Worm (Caenorhabditis elegans) whole organism, L1 larva: ENCODE results near the gene W04B5.3.

Experiments
- C34B4.2 ChIP-seq: sonication (generic microtip); optimal IDR thresholded peaks from 2 replicates; lab custom pipeline; 2017; ENCODE audit warnings: mild to moderate bottlenecking, missing genetic modification characterization, missing compliant biosample characterization
- aly-2 ChIP-seq: fragments of 150-350 bp; optimal IDR thresholded peaks from 2 replicates; lab custom pipeline; 2014; ENCODE audit warnings: missing biosample characterization, missing genetic modification characterization
- ama-1 ChIP-seq: fragments of 150-350 bp; optimal IDR thresholded peaks from 2 replicates; lab custom pipeline; 2014
- blmp-1 ChIP-seq: fragments of 150-350 bp; optimal IDR thresholded peaks from 2 replicates; lab custom pipeline; 2014; ENCODE audit warnings: missing biosample characterization, missing genetic modification characterization
- ceh-8 ChIP-seq: fragments of 200-800 bp; sonication (Bioruptor generic); optimal IDR thresholded peaks from 2 replicates; lab custom pipeline; 2018; ENCODE audit warnings: mild to moderate bottlenecking, missing genetic modification characterization, moderate library complexity, missing compliant biosample characterization
- ceh-90 ChIP-seq: sonication (generic microtip); optimal IDR thresholded peaks from 2 replicates; lab custom pipeline; 2016; ENCODE audit warnings: missing genetic modification characterization, missing compliant biosample characterization
- ces-1 ChIP-seq: fragments of 150-350 bp; optimal IDR thresholded peaks from 2 replicates; lab custom pipeline; 2014; ENCODE audit warnings: missing biosample characterization, missing genetic modification reagents, missing genetic modification characterization
- dsc-1 ChIP-seq: sonication (generic microtip); optimal IDR thresholded peaks from 2 replicates; lab custom pipeline; 2016; ENCODE audit warnings: mild to moderate bottlenecking, missing genetic modification characterization, missing compliant biosample characterization
- egl-13 ChIP-seq: sonication (generic microtip); optimal IDR thresholded peaks from 2 replicates; lab custom pipeline; 2016; ENCODE audit warnings: missing genotype, missing genetic modification reagents, missing genetic modification characterization, missing compliant biosample characterization
- ets-5 ChIP-seq: fragments of 200-800 bp; sonication (Bioruptor generic); IDR thresholded peaks from 2 replicates; pipeline ENCODE4 v1.3.6; 2022; ENCODE audit warnings: missing genetic modification characterization, missing compliant biosample characterization
- fkh-4 ChIP-seq: sonication (generic microtip); optimal IDR thresholded peaks from 2 replicates; lab custom pipeline; 2016; ENCODE audit warnings: missing compliant biosample characterization, missing genetic modification characterization, borderline replicate concordance
- grh-1 ChIP-seq: fragments of 200-800 bp; sonication (Bioruptor generic); IDR thresholded peaks from 2 replicates; pipeline ENCODE4 v1.3.6; 2022; ENCODE audit warnings: missing genetic modification reagents, missing genetic modification characterization, missing compliant biosample characterization
- hlh-17 ChIP-seq: fragments of 200-800 bp; sonication (Bioruptor generic); optimal IDR thresholded peaks from 2 replicates; lab custom pipeline; 2018; ENCODE audit warnings: missing genetic modification characterization, mild to moderate bottlenecking, missing compliant biosample characterization, moderate library complexity, borderline replicate concordance
- hlh-4 ChIP-seq: sonication (generic microtip); optimal IDR thresholded peaks from 2 replicates; lab custom pipeline; 2016; ENCODE audit warnings: mild to moderate bottlenecking, missing genetic modification characterization, missing compliant biosample characterization
- irx-1 ChIP-seq: sonication (generic microtip); optimal IDR thresholded peaks from 2 replicates; lab custom pipeline; 2016; ENCODE audit warnings: missing genetic modification characterization, missing compliant biosample characterization
- jun-1 ChIP-seq: fragments of 150-350 bp; optimal IDR thresholded peaks from 2 replicates; lab custom pipeline; 2014; ENCODE audit warnings: missing biosample characterization, missing genetic modification reagents, missing genetic modification characterization
- lin-13 ChIP-seq: fragments of 150-350 bp; optimal IDR thresholded peaks from 2 replicates; lab custom pipeline; 2014; ENCODE audit warnings: missing biosample characterization, missing genetic modification reagents, missing genetic modification characterization
- lin-14 ChIP-seq: fragments of 200-800 bp; sonication (Bioruptor generic); optimal IDR thresholded peaks from 2 replicates; lab custom pipeline; 2018; ENCODE audit warnings: mild to moderate bottlenecking, missing genetic modification characterization, moderate library complexity, missing compliant biosample characterization
- lin-35 ChIP-seq, 2 experiments: fragments of 150-350 bp; optimal IDR thresholded peaks; 2 replicates each; lab custom pipeline; 2014; ENCODE audit warnings: missing biosample characterization in 2 of 2, missing genetic modification characterization in 2 of 2, missing genetic modification reagents in 2 of 2
- lin-39 ChIP-seq: fragments of 150-350 bp; optimal IDR thresholded peaks from 2 replicates; lab custom pipeline; 2014; ENCODE audit warnings: missing biosample characterization, missing genetic modification reagents, missing genetic modification characterization
- lir-3 ChIP-seq: sonication (generic microtip); optimal IDR thresholded peaks from 2 replicates; lab custom pipeline; 2016; ENCODE audit warnings: mild to moderate bottlenecking, missing genetic modification characterization, moderate library complexity, missing compliant biosample characterization; ENCODE audit not compliant: poor library complexity
- lsy-2 ChIP-seq, 2 experiments: fragments of 150-350 bp; optimal IDR thresholded peaks; 2 replicates each; lab custom pipeline; 2014; ENCODE audit warnings: missing biosample characterization in 2 of 2, missing genetic modification characterization in 2 of 2
- mab-9 ChIP-seq: fragments of 200-800 bp; sonication (Bioruptor generic); IDR thresholded peaks from 2 replicates; pipeline ENCODE4 v1.3.6; 2022; ENCODE audit warnings: missing genetic modification reagents, missing genetic modification characterization, missing compliant biosample characterization
- mdl-1 ChIP-seq, 2 experiments: fragments of 150-350 bp; optimal IDR thresholded peaks; 2 replicates each; lab custom pipeline; 2014 to 2017; ENCODE audit warnings: missing biosample characterization in 2 of 2, missing genetic modification characterization in 2 of 2, inconsistent platforms in 1 of 2
- nhr-19 ChIP-seq: fragments of 200-800 bp; sonication (Bioruptor generic); conservative IDR thresholded peaks from 2 replicates; pipeline ENCODE4 v1.3.6; 2022; ENCODE audit warnings: missing genetic modification characterization, missing compliant biosample characterization
- nhr-90 ChIP-seq: sonication (generic microtip); optimal IDR thresholded peaks from 2 replicates; lab custom pipeline; 2016; ENCODE audit warnings: mild to moderate bottlenecking, missing genetic modification characterization, missing compliant biosample characterization; ENCODE audit not compliant: poor library complexity
- pax-3 ChIP-seq: fragments of 200-800 bp; sonication (Bioruptor generic); optimal IDR thresholded peaks from 2 replicates; lab custom pipeline; 2018; ENCODE audit warnings: mild to moderate bottlenecking, missing genetic modification characterization, moderate library complexity, missing compliant biosample characterization
- rnt-1 ChIP-seq: sonication (generic microtip); optimal IDR thresholded peaks from 2 replicates; lab custom pipeline; 2016; ENCODE audit warnings: mild to moderate bottlenecking, missing genetic modification characterization, moderate library complexity, missing compliant biosample characterization
- skn-1 ChIP-seq: fragments of 150-350 bp; optimal IDR thresholded peaks from 2 replicates; lab custom pipeline; 2014; ENCODE audit warnings: missing biosample characterization, missing genetic modification characterization
- sup-37 ChIP-seq: fragments of 200-800 bp; sonication (Bioruptor generic); optimal IDR thresholded peaks from 2 replicates; lab custom pipeline; 2018; ENCODE audit warnings: mild to moderate bottlenecking, missing genetic modification characterization, missing compliant biosample characterization
- swsn-7 ChIP-seq: sonication (generic microtip); optimal IDR thresholded peaks from 2 replicates; lab custom pipeline; 2016; ENCODE audit warnings: missing genetic modification characterization, missing compliant biosample characterization
- tbx-2 ChIP-seq: sonication (generic microtip); optimal IDR thresholded peaks from 2 replicates; lab custom pipeline; 2016; ENCODE audit warnings: missing genetic modification characterization, missing compliant biosample characterization
- tlp-1 ChIP-seq: fragments of 150-350 bp; optimal IDR thresholded peaks from 2 replicates; lab custom pipeline; 2014; ENCODE audit warnings: missing biosample characterization, missing genetic modification characterization
- unc-86 ChIP-seq: sonication (generic microtip); optimal IDR thresholded peaks from 2 replicates; lab custom pipeline; 2016; ENCODE audit warnings: missing genetic modification characterization, missing compliant biosample characterization
- unc-98 ChIP-seq: fragments of 200-800 bp; sonication (Bioruptor generic); IDR thresholded peaks from 2 replicates; pipeline ENCODE4 v1.3.6; 2022; ENCODE audit warnings: missing genetic modification characterization, missing compliant biosample characterization
- xbp-1 ChIP-seq: sonication (generic microtip); optimal IDR thresholded peaks from 2 replicates; lab custom pipeline; 2016; ENCODE audit warnings: missing genetic modification characterization, missing compliant biosample characterization
- zag-1 ChIP-seq: fragments of 150-350 bp; optimal IDR thresholded peaks from 2 replicates; lab custom pipeline; 2014; ENCODE audit warnings: missing biosample characterization, missing genetic modification characterization

Gene W04B5.3

DNA sequence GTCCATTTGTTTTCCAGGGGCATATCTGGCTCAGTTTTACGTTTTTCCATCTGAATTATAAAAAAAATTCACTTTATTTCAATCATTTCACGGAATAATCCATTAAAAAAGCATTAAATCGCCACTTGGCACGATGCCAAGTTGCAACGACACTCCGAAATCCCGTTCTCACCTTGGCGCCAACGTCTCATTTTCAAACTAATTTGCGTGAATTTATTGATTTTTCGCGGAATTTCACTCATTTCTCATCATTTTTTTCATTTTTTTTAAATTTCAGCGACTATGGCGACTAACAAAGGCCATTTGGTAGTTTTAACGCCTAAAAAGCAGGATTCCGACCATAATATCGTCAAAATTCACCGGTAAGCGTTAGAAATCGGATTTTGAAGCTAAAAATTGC is 42.4 kb upstream of the W04B5.3 start, which contains the start of gene H14E04.2 (continued):
- TF ChIP-seq jun-1 = peak; percentile 72
- TF ChIP-seq hlh-17 (GFP tag; lab: Kevin White, UChicago) = no peak
- TF ChIP-seq lin-13 (GFP tag; lab: Kevin White, UChicago) = peak; percentile 80
- TF ChIP-seq nhr-90 = peak; percentile 73
- peak; percentile 85 for TF ChIP-seq lin-14 (GFP tag; lab: Kevin White, UChicago)
- peak; percentile 84 to 92 for TF ChIP-seq lsy-2 (tag; optimal IDR thresholded peaks at IDR 0.05; lab: Kevin White, UChicago)
- TF ChIP-seq grh-1 (GFP tag; lab: Robert Waterston, UW) = peak; percentile 77
- peak; percentile 63 for TF ChIP-seq irx-1 (tag; lab: Kevin White, UChicago)
- TF ChIP-seq skn-1 (tag; lab: Kevin White, UChicago) = peak; percentile 58
- TF ChIP-seq unc-86 = peak; percentile 62
- TF ChIP-seq nhr-19 (GFP tag; lab: Robert Waterston, UW) = peak; percentile 78
- peak; percentile 81 for TF ChIP-seq swsn-7 (tag; lab: Kevin White, UChicago)
- TF ChIP-seq xbp-1 (tag; lab: Kevin White, UChicago) = peak; percentile 87
- peak; percentile 32; the same call in 1 of the 2 replicates for TF ChIP-seq unc-98 (GFP tag; lab: Robert Waterston, UW)
- peak; percentile 65 for TF ChIP-seq egl-13 (tag; lab: Kevin White, UChicago)
- no peak for TF ChIP-seq ets-5 (GFP tag; lab: Robert Waterston, UW)
- TF ChIP-seq rnt-1 (tag; lab: Kevin White, UChicago) = peak; percentile 85
- TF ChIP-seq aly-2 (tag; lab: Kevin White, UChicago) = no peak
- 0 out of 2 replicates have a peak, but pooled peaks have one; percentile 16 for TF ChIP-seq mab-9 (GFP tag; lab: Robert Waterston, UW)
- no peak for TF ChIP-seq ceh-90 (tag; lab: Kevin White, UChicago)
- peak; percentile 78 for TF ChIP-seq tbx-2 (tag; lab: Kevin White, UChicago)
- TF ChIP-seq lin-35 (GFP tag; optimal IDR thresholded peaks at IDR 0.05; lab: Kevin White, UChicago) = peak; percentile 95 to 97
- no peak for TF ChIP-seq sup-37 (GFP tag; lab: Kevin White, UChicago)
- peak in 1 of 2 experiments; percentile 73 for TF ChIP-seq mdl-1 (tag; optimal IDR thresholded peaks at IDR 0.05; lab: Kevin White, UChicago)
- peak; percentile 73 for TF ChIP-seq pax-3 (tag; lab: Kevin White, UChicago)
- TF ChIP-seq blmp-1 (tag; lab: Kevin White, UChicago) = peak; percentile 82
- no peak for TF ChIP-seq ces-1 (GFP tag; lab: Kevin White, UChicago)

DNA sequence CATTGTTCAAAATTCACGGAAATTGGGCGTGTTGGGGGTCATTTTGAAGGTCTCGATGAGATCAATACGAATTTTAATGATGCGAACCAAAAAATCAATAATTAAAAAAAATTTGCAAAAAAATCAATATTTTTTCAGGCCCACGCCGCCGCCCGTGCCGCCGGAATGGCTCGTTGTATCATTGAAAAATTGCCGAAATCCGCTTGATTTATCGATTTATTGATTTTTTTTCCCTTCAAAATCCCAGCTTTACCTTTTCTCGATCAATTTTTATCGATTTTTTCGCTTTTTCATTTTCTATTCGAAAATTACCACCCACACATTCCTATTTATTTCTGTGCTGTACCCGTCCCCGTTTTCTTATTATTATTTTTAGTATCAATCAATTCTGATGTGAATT is 34.0 kb upstream of the W04B5.3 start:
- no peak for TF ChIP-seq mdl-1 (tag; optimal IDR thresholded peaks at IDR 0.05; lab: Kevin White, UChicago)
- no peak for TF ChIP-seq lin-13 (GFP tag; lab: Kevin White, UChicago)
- TF ChIP-seq C34B4.2 (tag; lab: Kevin White, UChicago) = no peak
- TF ChIP-seq lin-39 (tag; lab: Kevin White, UChicago) = no peak
- no peak for TF ChIP-seq nhr-90
- TF ChIP-seq hlh-4 = no peak
- no peak for TF ChIP-seq tlp-1
- TF ChIP-seq ceh-90 (tag; lab: Kevin White, UChicago) = no peak
- TF ChIP-seq fkh-4 (tag; lab: Kevin White, UChicago) = no peak
- no peak for TF ChIP-seq ces-1 (GFP tag; lab: Kevin White, UChicago)
- TF ChIP-seq ets-5 (GFP tag; lab: Robert Waterston, UW) = no peak
- no peak for TF ChIP-seq ama-1 (lab: Kevin White, UChicago)
- TF ChIP-seq ceh-8 (GFP tag; lab: Kevin White, UChicago) = no peak
- no peak for TF ChIP-seq zag-1
- no peak for TF ChIP-seq dsc-1 (tag; lab: Kevin White, UChicago)
- no peak for TF ChIP-seq lir-3 (tag; lab: Kevin White, UChicago)
- no peak for TF ChIP-seq swsn-7 (tag; lab: Kevin White, UChicago)

- TF ChIP-seq blmp-1 (tag; lab: Kevin White, UChicago) = no peak
- no peak for TF ChIP-seq xbp-1 (tag; lab: Kevin White, UChicago)
Measured at ce11 chrIII:2386483-2386882, 31.8 kb upstream of the W04B5.3 start, which contains the start of gene H14E04.3. TSS of gene H14E04.3 (minus strand) at chrIII:2386583.
